Fruit fly (Drosophila melanogaster): Measurements from ENCODE around the gene CG34177.

Gene CG34177

dm6 chr2L:4452798-4453197, 19.1 kb downstream of the CG34177 start, which contains the start of gene CG15439:
CG15439 (minus strand) TSS chr2L:4453038.
- TF ChIP-seq CG1620 (GFP tag; optimal IDR thresholded peaks at IDR 0.05) (no peak), CG11617 (GFP tag; optimal IDR thresholded peaks at IDR 0.05) (no peak)

dm6 chr2L:4454009-4454689, 20.4 kb downstream of the CG34177 start, which contains the start of the genes Secp43 and ND-B8:
Secp43 (minus strand) TSS chr2L:4454453.
ND-B8 (plus strand) TSS chr2L:4454626.
- TF ChIP-seq CG1620 (GFP tag; optimal IDR thresholded peaks at IDR 0.05) (no peak), CG5204 (GFP tag; optimal IDR thresholded peaks at IDR 0.05) (no peak), bab1 (GFP tag; optimal IDR thresholded peaks at IDR 0.05) (peak; percentile 54), pad (GFP tag; optimal IDR thresholded peaks at IDR 0.05) (no peak), CG33017 (tag; optimal IDR thresholded peaks at IDR 0.05) (no peak), CG11617 (GFP tag; optimal IDR thresholded peaks at IDR 0.05) (no peak), CG14711 (tag; optimal IDR thresholded peaks at IDR 0.05) (peak; percentile 40), toe (GFP tag; optimal IDR thresholded peaks at IDR 0.05) (no peak), CG7101 (tag; optimal IDR thresholded peaks at IDR 0.05) (peak; percentile 34), CG12768 (GFP tag; optimal IDR thresholded peaks at IDR 0.05) (no peak), tj (GFP tag; optimal IDR thresholded peaks at IDR 0.05) (no peak), kay (GFP tag; ENCODE audit: borderline replicate concordance) (no peak), cnc (optimal IDR thresholded peaks at IDR 0.05) (no peak), Crg-1 (GFP tag; optimal IDR thresholded peaks at IDR 0.05) (peak; percentile 32), Mnt (GFP tag; optimal IDR thresholded peaks at IDR 0.05) (peak; percentile 13), ovo (GFP tag; optimal IDR thresholded peaks at IDR 0.05) (no peak), CG7045 (GFP tag; optimal IDR thresholded peaks at IDR 0.05) (no peak)

- TF ChIP-seq CG5204 (GFP tag; optimal IDR thresholded peaks at IDR 0.05) (no peak), bab1 (GFP tag; optimal IDR thresholded peaks at IDR 0.05) (peak; percentile 19), CG14711 (tag; optimal IDR thresholded peaks at IDR 0.05) (peak; percentile 13), Hr96 (GFP tag; optimal IDR thresholded peaks at IDR 0.05) (no peak), Crg-1 (GFP tag; optimal IDR thresholded peaks at IDR 0.05) (no peak), CG7045 (GFP tag; optimal IDR thresholded peaks at IDR 0.05) (no peak), toe (GFP tag; optimal IDR thresholded peaks at IDR 0.05) (no peak), CG11617 (GFP tag; optimal IDR thresholded peaks at IDR 0.05) (peak; percentile 14), cic (GFP tag; optimal IDR thresholded peaks at IDR 0.05) (peak; percentile 47), kay (GFP tag; ENCODE audit: borderline replicate concordance) (no peak), Clk (GFP tag; optimal IDR thresholded peaks at IDR 0.05) (no peak), CG7101 (tag; optimal IDR thresholded peaks at IDR 0.05) (peak; percentile 35), CG33017 (tag; optimal IDR thresholded peaks at IDR 0.05) (peak; percentile 30), ovo (GFP tag; optimal IDR thresholded peaks at IDR 0.05) (no peak), CG12768 (GFP tag; optimal IDR thresholded peaks at IDR 0.05) (peak; percentile 29), CG1620 (GFP tag; optimal IDR thresholded peaks at IDR 0.05) (no peak), Mnt (GFP tag; optimal IDR thresholded peaks at IDR 0.05) (peak; percentile 36), tj (GFP tag; optimal IDR thresholded peaks at IDR 0.05) (peak; percentile 3), cnc (optimal IDR thresholded peaks at IDR 0.05) (no peak), pad (GFP tag; optimal IDR thresholded peaks at IDR 0.05) (peak; percentile 17)
Measured at dm6 chr2L:4456539-4456994, 22.9 kb downstream of the CG34177 start, which contains the start of gene Gs1l. Gs1l (minus strand) TSS chr2L:4456807.

- TF ChIP-seq Mnt (GFP tag; optimal IDR thresholded peaks at IDR 0.05) (peak; percentile 93), cic (GFP tag; optimal IDR thresholded peaks at IDR 0.05) (peak; percentile 65), Clk (GFP tag; optimal IDR thresholded peaks at IDR 0.05) (peak; percentile 30), CG7101 (tag; optimal IDR thresholded peaks at IDR 0.05) (peak; percentile 85), cnc (optimal IDR thresholded peaks at IDR 0.05) (no peak), kay (GFP tag; ENCODE audit: borderline replicate concordance) (no peak), pad (GFP tag; optimal IDR thresholded peaks at IDR 0.05) (peak; percentile 51), Crg-1 (GFP tag; optimal IDR thresholded peaks at IDR 0.05) (peak; percentile 70), CG11617 (GFP tag; optimal IDR thresholded peaks at IDR 0.05) (peak; percentile 88), CG12768 (GFP tag; optimal IDR thresholded peaks at IDR 0.05) (peak; percentile 60), CG1620 (GFP tag; optimal IDR thresholded peaks at IDR 0.05) (peak; percentile 68), toe (GFP tag; optimal IDR thresholded peaks at IDR 0.05) (peak; percentile 68), bab1 (GFP tag; optimal IDR thresholded peaks at IDR 0.05) (peak; percentile 81), CG14711 (tag; optimal IDR thresholded peaks at IDR 0.05) (peak; percentile 53), CG5204 (GFP tag; optimal IDR thresholded peaks at IDR 0.05) (no peak), CG33017 (tag; optimal IDR thresholded peaks at IDR 0.05) (peak; percentile 61), CG7045 (GFP tag; optimal IDR thresholded peaks at IDR 0.05) (peak; percentile 74), tj (GFP tag; optimal IDR thresholded peaks at IDR 0.05) (peak; percentile 54), Hr96 (GFP tag; optimal IDR thresholded peaks at IDR 0.05) (peak; percentile 77), ovo (GFP tag; optimal IDR thresholded peaks at IDR 0.05) (peak; percentile 72)
Measured at dm6 chr2L:4458119-4459056, 24.7 kb downstream of the CG34177 start, which contains the start of gene RpL27A. RpL27A (minus strand) TSS chr2L:4458364.

- TF ChIP-seq CG5204 (GFP tag; optimal IDR thresholded peaks at IDR 0.05), result no peak
- peak; percentile 42 for TF ChIP-seq CG11617 (GFP tag; optimal IDR thresholded peaks at IDR 0.05)
- TF ChIP-seq kay (GFP tag; ENCODE audit: borderline replicate concordance), result no peak
- TF ChIP-seq CG14711 (tag; optimal IDR thresholded peaks at IDR 0.05), result peak; percentile 81
- peak; percentile 54 for TF ChIP-seq Hr96 (GFP tag; optimal IDR thresholded peaks at IDR 0.05)
- TF ChIP-seq cic (GFP tag; optimal IDR thresholded peaks at IDR 0.05), result peak; percentile 20
- peak; percentile 61 for TF ChIP-seq toe (GFP tag; optimal IDR thresholded peaks at IDR 0.05)
- peak; percentile 41 for TF ChIP-seq CG7101 (tag; optimal IDR thresholded peaks at IDR 0.05)
- TF ChIP-seq ovo (GFP tag; optimal IDR thresholded peaks at IDR 0.05), result no peak
- no peak for TF ChIP-seq Crg-1 (GFP tag; optimal IDR thresholded peaks at IDR 0.05)
- TF ChIP-seq CG33017 (tag; optimal IDR thresholded peaks at IDR 0.05), result peak; percentile 2
- TF ChIP-seq cnc (optimal IDR thresholded peaks at IDR 0.05), result no peak
- no peak for TF ChIP-seq Clk (GFP tag; optimal IDR thresholded peaks at IDR 0.05)
- TF ChIP-seq CG12768 (GFP tag; optimal IDR thresholded peaks at IDR 0.05), result peak; percentile 74
- TF ChIP-seq CG1620 (GFP tag; optimal IDR thresholded peaks at IDR 0.05), result peak; percentile 50
- peak; percentile 10 for TF ChIP-seq tj (GFP tag; optimal IDR thresholded peaks at IDR 0.05)
- TF ChIP-seq pad (GFP tag; optimal IDR thresholded peaks at IDR 0.05), result peak; percentile 31
- peak; percentile 49 for TF ChIP-seq bab1 (GFP tag; optimal IDR thresholded peaks at IDR 0.05)
- TF ChIP-seq Mnt (GFP tag; optimal IDR thresholded peaks at IDR 0.05), result peak; percentile 66
- peak; percentile 26 for TF ChIP-seq CG7045 (GFP tag; optimal IDR thresholded peaks at IDR 0.05)
Measured at dm6 chr2L:4459543-4459942, 25.8 kb downstream of the CG34177 start, which contains the start of the genes mRpL27 and CG15435. mRpL27 (minus strand) TSS chr2L:4459638. CG15435 (plus strand) TSS chr2L:4459729.

Data from whole organism, adult.